Worm (Caenorhabditis elegans) whole organism, L4/young adult: ENCODE measurements around the gene ZK856.5.

Experiments
- dao-5 ChIP-seq: sonication (generic microtip); optimal IDR thresholded peaks from 2 replicates; lab custom pipeline; 2016; ENCODE audit warnings: missing genotype, missing genetic modification characterization, moderate library complexity, missing compliant biosample characterization
- him-1 ChIP-seq: sonication (generic microtip); optimal IDR thresholded peaks from 2 replicates; lab custom pipeline; 2016; ENCODE audit warnings: missing genotype, missing genetic modification reagents, missing genetic modification characterization, missing compliant biosample characterization

ce11 chrV:10233330-10233729 is 43.4 kb upstream of the ZK856.5 start, which contains the start of gene str-182:
- TF ChIP-seq dao-5 (tag; lab: Kevin White, UChicago), result no peak
- no peak for TF ChIP-seq him-1
